Worm (Caenorhabditis elegans) whole organism, young adult: Measurements from ENCODE around the gene inpp-4B.

ENCODE experiments used
- B0035.1 ChIP-seq: sonication (generic microtip); optimal IDR thresholded peaks from 2 replicates; lab custom pipeline; 2016; ENCODE audit warnings: missing genetic modification characterization, mild to moderate bottlenecking, missing compliant biosample characterization, missing genotype, missing genetic modification reagents
- B0261.1 ChIP-seq: sonication (generic microtip); optimal IDR thresholded peaks from 2 replicates; lab custom pipeline; 2016; ENCODE audit warnings: mild to moderate bottlenecking, missing genetic modification characterization, moderate library complexity, missing compliant biosample characterization
- C17E4.6 ChIP-seq: fragments of 200-800 bp; sonication (Bioruptor generic); IDR thresholded peaks from 2 replicates; pipeline ENCODE4 v1.3.6; 2022; ENCODE audit warnings: missing genetic modification reagents, missing genetic modification characterization, missing compliant biosample characterization
- F10E7.11 ChIP-seq: sonication (generic microtip); optimal IDR thresholded peaks from 2 replicates; lab custom pipeline; 2017; ENCODE audit warnings: mild to moderate bottlenecking, missing genetic modification characterization, moderate library complexity, missing compliant biosample characterization
- F57A8.1 ChIP-seq: fragments of 200-800 bp; sonication (Bioruptor generic); optimal IDR thresholded peaks from 2 replicates; lab custom pipeline; 2018; ENCODE audit warnings: mild to moderate bottlenecking, missing genetic modification characterization, moderate library complexity, missing compliant biosample characterization
- F57C9.4 ChIP-seq: sonication (generic microtip); optimal IDR thresholded peaks from 2 replicates; lab custom pipeline; 2017; ENCODE audit warnings: mild to moderate bottlenecking, missing genetic modification characterization, missing compliant biosample characterization
- Y79H2A.3 ChIP-seq: fragments of 200-800 bp; sonication (Bioruptor generic); conservative IDR thresholded peaks from 2 replicates; pipeline ENCODE4 v1.3.6; 2022; ENCODE audit warnings: missing genetic modification reagents, missing genetic modification characterization, missing compliant biosample characterization
- ZK185.1 ChIP-seq: sonication (generic microtip); optimal IDR thresholded peaks from 2 replicates; lab custom pipeline; 2016; ENCODE audit warnings: mild to moderate bottlenecking, missing genetic modification characterization, missing compliant biosample characterization; ENCODE audit not compliant: poor library complexity, severe bottlenecking
- athp-1 ChIP-seq: sonication (generic microtip); optimal IDR thresholded peaks from 2 replicates; lab custom pipeline; 2017; ENCODE audit warnings: mild to moderate bottlenecking, missing genetic modification characterization, missing compliant biosample characterization
- attf-3 ChIP-seq: fragments of 200-800 bp; sonication (Bioruptor generic); conservative IDR thresholded peaks from 2 replicates; pipeline ENCODE4 v1.3.6; 2022; ENCODE audit warnings: missing genetic modification reagents, missing genetic modification characterization, missing compliant biosample characterization
- attf-6 ChIP-seq: fragments of 200-800 bp; sonication (Bioruptor generic); IDR thresholded peaks from 2 replicates; pipeline ENCODE4 v1.3.6; 2022; ENCODE audit warnings: missing genetic modification reagents, missing genetic modification characterization, missing compliant biosample characterization
- bed-2 ChIP-seq: fragments of 200-800 bp; sonication (Bioruptor generic); IDR thresholded peaks from 2 replicates; pipeline ENCODE4 v1.3.6; 2022; ENCODE audit warnings: missing genetic modification reagents, missing genetic modification characterization, missing compliant biosample characterization
- ccch-3 ChIP-seq: fragments of 200-800 bp; sonication (Bioruptor generic); optimal IDR thresholded peaks from 2 replicates; lab custom pipeline; 2018; ENCODE audit warnings: mild to moderate bottlenecking, missing genetic modification characterization, missing compliant biosample characterization
- ceh-58 ChIP-seq: fragments of 200-800 bp; sonication (Bioruptor generic); IDR thresholded peaks from 2 replicates; pipeline ENCODE4 v1.3.6; 2022; ENCODE audit warnings: missing genetic modification characterization, missing compliant biosample characterization
- ceh-79 ChIP-seq: sonication (generic microtip); optimal IDR thresholded peaks from 2 replicates; lab custom pipeline; 2017; ENCODE audit warnings: mild to moderate bottlenecking, missing genetic modification characterization, missing compliant biosample characterization
- dpff-1 ChIP-seq: sonication (generic microtip); optimal IDR thresholded peaks from 2 replicates; lab custom pipeline; 2017; ENCODE audit warnings: mild to moderate bottlenecking, missing genetic modification characterization, missing compliant biosample characterization
- dpl-1 ChIP-seq: fragments of 150-350 bp; optimal IDR thresholded peaks from 2 replicates; lab custom pipeline; 2014; ENCODE audit warnings: missing biosample characterization, missing genetic modification reagents, missing genetic modification characterization
- efl-1 ChIP-seq: fragments of 150-350 bp; optimal IDR thresholded peaks from 2 replicates; lab custom pipeline; 2014; ENCODE audit warnings: missing biosample characterization, missing genetic modification reagents, missing genetic modification characterization
- egrh-3 ChIP-seq: fragments of 200-800 bp; sonication (Bioruptor generic); IDR thresholded peaks from 2 replicates; pipeline ENCODE4 v1.3.6; 2022; ENCODE audit warnings: missing genetic modification reagents, missing genetic modification characterization, missing compliant biosample characterization
- fkh-3 ChIP-seq: sonication (generic microtip); optimal IDR thresholded peaks from 2 replicates; lab custom pipeline; 2016; ENCODE audit warnings: mild to moderate bottlenecking, missing genetic modification characterization, missing compliant biosample characterization
- gei-17 ChIP-seq: fragments of 200-800 bp; sonication (Bioruptor generic); optimal IDR thresholded peaks from 2 replicates; lab custom pipeline; 2018; ENCODE audit warnings: mild to moderate bottlenecking, missing genetic modification characterization, missing compliant biosample characterization
- him-1 ChIP-seq: sonication (generic microtip); optimal IDR thresholded peaks from 2 replicates; lab custom pipeline; 2016; ENCODE audit warnings: missing genotype, missing genetic modification reagents, missing genetic modification characterization, missing compliant biosample characterization
- hmg-20 ChIP-seq: fragments of 200-800 bp; sonication (Bioruptor generic); IDR thresholded peaks from 2 replicates; pipeline ENCODE4 v1.3.6; 2022; ENCODE audit warnings: missing genetic modification reagents, missing genetic modification characterization, missing compliant biosample characterization
- lin-26 ChIP-seq: fragments of 200-800 bp; sonication (Bioruptor generic); IDR thresholded peaks from 2 replicates; pipeline ENCODE4 v1.3.6; 2022; ENCODE audit warnings: missing genetic modification reagents, missing genetic modification characterization, missing compliant biosample characterization
- lsl-1 ChIP-seq: fragments of 200-800 bp; sonication (Bioruptor generic); optimal IDR thresholded peaks from 2 replicates; lab custom pipeline; 2018; ENCODE audit warnings: mild to moderate bottlenecking, missing genetic modification characterization, moderate library complexity, missing compliant biosample characterization
- lsy-27 ChIP-seq: sonication (generic microtip); optimal IDR thresholded peaks from 2 replicates; lab custom pipeline; 2017; ENCODE audit warnings: missing genetic modification characterization, mild to moderate bottlenecking, missing compliant biosample characterization, antibody characterized with exemption, missing genotype, borderline replicate concordance; ENCODE audit not compliant: insufficient read depth
- madf-3 ChIP-seq: fragments of 200-800 bp; sonication (Bioruptor generic); IDR thresholded peaks from 2 replicates; pipeline ENCODE4 v1.3.6; 2022; ENCODE audit warnings: missing genetic modification reagents, missing genetic modification characterization, missing compliant biosample characterization
- mcd-1 ChIP-seq: fragments of 200-800 bp; sonication (Bioruptor generic); IDR thresholded peaks from 2 replicates; pipeline ENCODE4 v1.3.6; 2022; ENCODE audit warnings: missing genetic modification reagents, missing genetic modification characterization, missing compliant biosample characterization
- mel-28 ChIP-seq: sonication (generic microtip); optimal IDR thresholded peaks from 2 replicates; lab custom pipeline; 2016; ENCODE audit warnings: borderline replicate concordance, mild to moderate bottlenecking, missing genetic modification characterization, missing compliant biosample characterization
- mxl-1 ChIP-seq: sonication (generic microtip); optimal IDR thresholded peaks from 2 replicates; lab custom pipeline; 2016; ENCODE audit warnings: missing genetic modification characterization, missing compliant biosample characterization
- nhr-179 ChIP-seq: sonication (generic microtip); optimal IDR thresholded peaks from 2 replicates; lab custom pipeline; 2016; ENCODE audit warnings: mild to moderate bottlenecking, missing genetic modification characterization, missing compliant biosample characterization
- nhr-80 ChIP-seq: sonication (generic microtip); optimal IDR thresholded peaks from 2 replicates; lab custom pipeline; 2016; ENCODE audit warnings: missing genetic modification characterization, missing compliant biosample characterization
- rcor-1 ChIP-seq: fragments of 200-800 bp; sonication (Bioruptor generic); IDR thresholded peaks from 2 replicates; pipeline ENCODE4 v1.3.6; 2022; ENCODE audit warnings: missing genetic modification reagents, missing genetic modification characterization, missing compliant biosample characterization
- rec-8 ChIP-seq, 2 experiments: sonication (generic microtip); optimal IDR thresholded peaks; 2 replicates each; lab custom pipeline; 2016; ENCODE audit warnings: mild to moderate bottlenecking in 2 of 2, missing genetic modification characterization in 2 of 2, missing genetic modification reagents in 2 of 2, missing genotype in 2 of 2, missing biosample characterization in 1 of 2, missing compliant biosample characterization in 1 of 2, moderate library complexity in 1 of 2
- repo-1 ChIP-seq: sonication (generic microtip); optimal IDR thresholded peaks from 2 replicates; lab custom pipeline; 2017; ENCODE audit warnings: mild to moderate bottlenecking, missing genetic modification characterization, missing compliant biosample characterization
- sdz-38 ChIP-seq: sonication (generic microtip); optimal IDR thresholded peaks from 2 replicates; lab custom pipeline; 2016; ENCODE audit warnings: missing genotype, missing genetic modification characterization, missing compliant biosample characterization
- sea-2 ChIP-seq: fragments of 200-800 bp; sonication (Bioruptor generic); IDR thresholded peaks from 2 replicates; pipeline ENCODE4 v1.3.6; 2022; ENCODE audit warnings: missing genetic modification characterization, missing compliant biosample characterization
- snpc-1.1 ChIP-seq: sonication (generic microtip); optimal IDR thresholded peaks from 2 replicates; lab custom pipeline; 2017; ENCODE audit warnings: missing genetic modification characterization, mild to moderate bottlenecking, missing compliant biosample characterization, antibody characterized with exemption, moderate library complexity, missing genotype, missing genetic modification reagents; ENCODE audit not compliant: insufficient read depth
- snpc-1.3 ChIP-seq: sonication (generic microtip); optimal IDR thresholded peaks from 2 replicates; lab custom pipeline; 2017; ENCODE audit warnings: missing genetic modification characterization, mild to moderate bottlenecking, missing compliant biosample characterization, antibody characterized with exemption, moderate library complexity, missing genotype, missing genetic modification reagents; ENCODE audit not compliant: insufficient read depth
- snpc-4 ChIP-seq, 5 experiments: fragments of 150-350 bp in 1 of 5; sonication (generic microtip) in 4 of 5; optimal IDR thresholded peaks; 2 replicates each; lab custom pipeline; 2014 to 2018; ENCODE audit warnings: missing genetic modification characterization in 5 of 5, missing biosample characterization in 3 of 5, antibody characterized with exemption in 2 of 5, mild to moderate bottlenecking in 2 of 5, missing compliant biosample characterization in 2 of 5, missing genotype in 2 of 5, moderate library complexity in 2 of 5, missing genetic modification reagents in 1 of 5
- sptf-2 ChIP-seq: fragments of 200-800 bp; sonication (Bioruptor generic); optimal IDR thresholded peaks from 2 replicates; lab custom pipeline; 2018; ENCODE audit warnings: mild to moderate bottlenecking, missing genetic modification characterization, missing compliant biosample characterization
- tbx-9 ChIP-seq: sonication (generic microtip); optimal IDR thresholded peaks from 2 replicates; lab custom pipeline; 2016; ENCODE audit warnings: borderline replicate concordance, missing genetic modification characterization, inconsistent platforms, missing compliant biosample characterization
- tlf-1 ChIP-seq: fragments of 200-800 bp; sonication (Bioruptor generic); optimal IDR thresholded peaks from 2 replicates; lab custom pipeline; 2018; ENCODE audit warnings: mild to moderate bottlenecking, missing genetic modification characterization, missing compliant biosample characterization
- ztf-18 ChIP-seq: sonication (generic microtip); optimal IDR thresholded peaks from 2 replicates; lab custom pipeline; 2016; ENCODE audit warnings: missing genotype, mild to moderate bottlenecking, missing genetic modification characterization, missing compliant biosample characterization
- ztf-22 ChIP-seq: fragments of 200-800 bp; sonication (Bioruptor generic); optimal IDR thresholded peaks from 2 replicates; lab custom pipeline; 2018; ENCODE audit warnings: mild to moderate bottlenecking, missing genetic modification characterization, moderate library complexity, missing compliant biosample characterization
- ztf-25 ChIP-seq: fragments of 200-800 bp; sonication (Bioruptor generic); IDR thresholded peaks from 2 replicates; pipeline ENCODE4 v1.3.6; 2022; ENCODE audit warnings: missing genetic modification reagents, missing genetic modification characterization, missing compliant biosample characterization
- ztf-28 ChIP-seq: fragments of 200-800 bp; sonication (Bioruptor generic); IDR thresholded peaks from 2 replicates; pipeline ENCODE4 v1.3.6; 2022; ENCODE audit warnings: missing genetic modification reagents, missing genetic modification characterization, missing compliant biosample characterization

The inpp-4B gene

ce11 chrIII:10214540-10214979 lies 52.1 kb downstream of the inpp-4B start (continued):
- TF ChIP-seq ccch-3: no peak
- no peak for TF ChIP-seq egrh-3 (GFP tag; lab: Robert Waterston, UW)
- no peak for TF ChIP-seq tbx-9 (tag; lab: Kevin White, UChicago)
- TF ChIP-seq ZK185.1 (tag; lab: Kevin White, UChicago): peak; percentile 86
- TF ChIP-seq F57A8.1 (GFP tag; lab: Kevin White, UChicago): peak; percentile 11
- TF ChIP-seq attf-6 (GFP tag; lab: Robert Waterston, UW): no peak
- TF ChIP-seq ztf-18 (tag; lab: Kevin White, UChicago): peak; percentile 16
- peak; percentile 0 for TF ChIP-seq efl-1
- peak; percentile 45 for TF ChIP-seq mxl-1
- TF ChIP-seq tlf-1 (GFP tag; lab: Kevin White, UChicago): peak; percentile 93
- TF ChIP-seq hmg-20 (GFP tag; lab: Robert Waterston, UW): 0 out of 2 replicates have a peak, but pooled peaks have one; percentile 3
- peak; percentile 95 for TF ChIP-seq repo-1 (tag; lab: Kevin White, UChicago)
- 0 out of 2 replicates have a peak, but pooled peaks have one; percentile 9 for TF ChIP-seq attf-3 (GFP tag; lab: Robert Waterston, UW)
- TF ChIP-seq athp-1 (tag; lab: Kevin White, UChicago): peak; percentile 92
- peak; percentile 11 for TF ChIP-seq B0261.1
- peak; percentile 44 for TF ChIP-seq ceh-79 (tag; lab: Kevin White, UChicago)
- no peak for TF ChIP-seq sea-2
- peak; percentile 12 for TF ChIP-seq lsl-1 (GFP tag; lab: Kevin White, UChicago)
- TF ChIP-seq snpc-1.3: no peak
- TF ChIP-seq C17E4.6 (GFP tag; lab: Robert Waterston, UW): peak; percentile 28; the same call in 1 of the 2 replicates
- TF ChIP-seq ztf-22 (GFP tag; lab: Kevin White, UChicago): peak; percentile 77
- peak; percentile 70 for TF ChIP-seq lin-26 (GFP tag; lab: Robert Waterston, UW)
- TF ChIP-seq rec-8 (tag; optimal IDR thresholded peaks at IDR 0.05; lab: Kevin White, UChicago): no peak
- no peak for TF ChIP-seq bed-2 (GFP tag; lab: Robert Waterston, UW)
- TF ChIP-seq mcd-1: peak; percentile 59
- TF ChIP-seq madf-3 (GFP tag; lab: Robert Waterston, UW): 0 out of 2 replicates have a peak, but pooled peaks have one; percentile 45
- TF ChIP-seq nhr-179 (tag; lab: Kevin White, UChicago): no peak
- TF ChIP-seq dpff-1 (tag; lab: Kevin White, UChicago): no peak
- peak; percentile 83 for TF ChIP-seq B0035.1 (tag; lab: Kevin White, UChicago)
- no peak for TF ChIP-seq lsy-27 (tag; lab: Kevin White, UChicago)
- TF ChIP-seq mel-28 (tag; lab: Kevin White, UChicago): peak; percentile 0
- 0 out of 2 replicates have a peak, but pooled peaks have one; percentile 42 for TF ChIP-seq Y79H2A.3
- no peak for TF ChIP-seq sptf-2
- TF ChIP-seq snpc-1.1 (tag; lab: Kevin White, UChicago): peak; percentile 45
- peak; percentile 75 for TF ChIP-seq F10E7.11 (tag; lab: Kevin White, UChicago)
- TF ChIP-seq sdz-38 (tag; lab: Kevin White, UChicago): no peak
- TF ChIP-seq dpl-1 (GFP tag; lab: Kevin White, UChicago): no peak
- peak; percentile 49 for TF ChIP-seq gei-17
- peak; percentile 25 for TF ChIP-seq F57C9.4 (tag; lab: Kevin White, UChicago)
- TF ChIP-seq ztf-25 (GFP tag; lab: Robert Waterston, UW): no peak
- TF ChIP-seq snpc-4 (GFP tag; optimal IDR thresholded peaks at IDR 0.05; lab: Kevin White, UChicago): no peak
- TF ChIP-seq snpc-4 (tag; optimal IDR thresholded peaks at IDR 0.05; lab: Kevin White, UChicago): peak in 3 of 4 experiments; percentile 1 to 54 (median 52)
- TF ChIP-seq ztf-28 (GFP tag; lab: Robert Waterston, UW): no peak
- peak; percentile 51 for TF ChIP-seq fkh-3
- TF ChIP-seq him-1 (tag; lab: Kevin White, UChicago): no peak
- TF ChIP-seq rcor-1 (GFP tag; lab: Robert Waterston, UW): peak; percentile 54
- 0 out of 2 replicates have a peak, but pooled peaks have one; percentile 6 for TF ChIP-seq ceh-58
- peak; percentile 54 for TF ChIP-seq nhr-80 (tag; lab: Kevin White, UChicago)
